Worm (Caenorhabditis elegans) whole organism, mixed stage, embryonic: ENCODE results near the gene ceh-36.

Source experiments
- M03D4.4 ChIP-seq: sonication (generic microtip); optimal IDR thresholded peaks from 2 replicates; lab custom pipeline; 2017; ENCODE audit warnings: mild to moderate bottlenecking, missing genetic modification characterization, missing compliant biosample characterization
- blmp-1 ChIP-seq: fragments of 150-350 bp; optimal IDR thresholded peaks from 2 replicates; lab custom pipeline; 2014; ENCODE audit warnings: missing biosample characterization, missing genetic modification characterization
- ceh-39 ChIP-seq: fragments of 150-350 bp; optimal IDR thresholded peaks from 2 replicates; lab custom pipeline; 2014; ENCODE audit warnings: missing biosample characterization, missing genetic modification characterization
- ceh-43 ChIP-seq: fragments of 200-800 bp; sonication (Bioruptor generic); optimal IDR thresholded peaks from 2 replicates; lab custom pipeline; 2018; ENCODE audit warnings: mild to moderate bottlenecking, missing genetic modification characterization, moderate library complexity, missing compliant biosample characterization
- ceh-83 ChIP-seq: fragments of 200-800 bp; sonication (Bioruptor generic); optimal IDR thresholded peaks from 2 replicates; lab custom pipeline; 2018; ENCODE audit warnings: mild to moderate bottlenecking, missing genetic modification characterization, missing compliant biosample characterization
- ces-1 ChIP-seq: fragments of 150-350 bp; optimal IDR thresholded peaks from 2 replicates; lab custom pipeline; 2014; ENCODE audit warnings: missing biosample characterization, missing genetic modification reagents, missing genetic modification characterization
- cnd-1 ChIP-seq: fragments of 200-800 bp; sonication (Bioruptor generic); optimal IDR thresholded peaks from 2 replicates; lab custom pipeline; 2018; ENCODE audit warnings: mild to moderate bottlenecking, missing genetic modification characterization, missing compliant biosample characterization
- drap-1 ChIP-seq: fragments of 200-800 bp; sonication (Bioruptor generic); optimal IDR thresholded peaks from 3 replicates; lab custom pipeline; 2018; ENCODE audit warnings: mild to moderate bottlenecking, missing genetic modification characterization, missing compliant biosample characterization
- elt-1 ChIP-seq: sonication (generic microtip); optimal IDR thresholded peaks from 2 replicates; lab custom pipeline; 2017; ENCODE audit warnings: missing genetic modification characterization, mild to moderate bottlenecking, missing compliant biosample characterization, antibody characterized with exemption, moderate library complexity, borderline replicate concordance; ENCODE audit not compliant: insufficient read depth
- elt-3 ChIP-seq: fragments of 150-350 bp; optimal IDR thresholded peaks from 2 replicates; lab custom pipeline; 2014; ENCODE audit warnings: missing biosample characterization, missing genetic modification characterization
- ham-2 ChIP-seq: fragments of 200-800 bp; sonication (Bioruptor generic); optimal IDR thresholded peaks from 2 replicates; lab custom pipeline; 2018; ENCODE audit warnings: mild to moderate bottlenecking, missing genetic modification characterization, missing compliant biosample characterization
- hlh-1 ChIP-seq: fragments of 150-350 bp; optimal IDR thresholded peaks from 2 replicates; lab custom pipeline; 2014; ENCODE audit warnings: missing biosample characterization, missing genetic modification reagents, missing genetic modification characterization
- lin-13 ChIP-seq: fragments of 150-350 bp; optimal IDR thresholded peaks from 2 replicates; lab custom pipeline; 2014; ENCODE audit warnings: missing biosample characterization, missing genetic modification characterization
- lin-32 ChIP-seq: fragments of 200-800 bp; sonication (Bioruptor generic); optimal IDR thresholded peaks from 2 replicates; lab custom pipeline; 2018; ENCODE audit warnings: mild to moderate bottlenecking, missing genetic modification characterization, missing compliant biosample characterization
- lsy-2 ChIP-seq: fragments of 150-350 bp; optimal IDR thresholded peaks from 2 replicates; lab custom pipeline; 2014; ENCODE audit warnings: missing biosample characterization, missing genetic modification characterization
- mab-5 ChIP-seq: fragments of 150-350 bp; optimal IDR thresholded peaks from 2 replicates; lab custom pipeline; 2014; ENCODE audit warnings: missing biosample characterization, missing genetic modification characterization
- mep-1 ChIP-seq: fragments of 150-350 bp; optimal IDR thresholded peaks from 2 replicates; lab custom pipeline; 2017; ENCODE audit warnings: missing biosample characterization, missing genetic modification reagents, missing genetic modification characterization, inconsistent platforms
- mls-2 ChIP-seq: sonication (generic microtip); optimal IDR thresholded peaks from 2 replicates; lab custom pipeline; 2016; ENCODE audit warnings: mild to moderate bottlenecking, missing genetic modification characterization, moderate library complexity, missing compliant biosample characterization
- nhr-12 ChIP-seq: fragments of 150-350 bp; optimal IDR thresholded peaks from 2 replicates; lab custom pipeline; 2014; ENCODE audit warnings: missing biosample characterization, missing genetic modification characterization
- nhr-2 ChIP-seq: fragments of 150-350 bp; optimal IDR thresholded peaks from 2 replicates; lab custom pipeline; 2014; ENCODE audit warnings: missing biosample characterization, missing genetic modification characterization
- nhr-237 ChIP-seq: fragments of 150-350 bp; optimal IDR thresholded peaks from 2 replicates; lab custom pipeline; 2014; ENCODE audit warnings: missing biosample characterization, missing genetic modification characterization
- nhr-28 ChIP-seq: fragments of 150-350 bp; optimal IDR thresholded peaks from 2 replicates; lab custom pipeline; 2014; ENCODE audit warnings: missing biosample characterization, missing genetic modification characterization
- nhr-76 ChIP-seq: sonication (generic microtip); optimal IDR thresholded peaks from 2 replicates; lab custom pipeline; 2017; ENCODE audit warnings: missing biosample characterization, missing genetic modification characterization
- pha-4 ChIP-seq: fragments of 150-350 bp; optimal IDR thresholded peaks from 2 replicates; lab custom pipeline; 2018; ENCODE audit warnings: missing biosample characterization, missing genetic modification reagents, missing genetic modification characterization
- sem-2 ChIP-seq: fragments of 200-800 bp; sonication (Bioruptor generic); optimal IDR thresholded peaks from 2 replicates; lab custom pipeline; 2018; ENCODE audit warnings: mild to moderate bottlenecking, missing genetic modification characterization, missing compliant biosample characterization
- snpc-4 ChIP-seq: fragments of 150-350 bp; optimal IDR thresholded peaks from 2 replicates; lab custom pipeline; 2014; ENCODE audit warnings: missing biosample characterization, missing genetic modification characterization
- sptf-1 ChIP-seq: sonication (generic microtip); optimal IDR thresholded peaks from 2 replicates; lab custom pipeline; 2017; ENCODE audit warnings: mild to moderate bottlenecking, missing genetic modification characterization, moderate library complexity, missing compliant biosample characterization
- tbx-8 ChIP-seq: fragments of 200-800 bp; sonication (Bioruptor generic); optimal IDR thresholded peaks from 2 replicates; lab custom pipeline; 2018; ENCODE audit warnings: mild to moderate bottlenecking, missing genetic modification characterization, moderate library complexity, missing compliant biosample characterization
- unc-120 ChIP-seq: sonication (generic microtip); optimal IDR thresholded peaks from 2 replicates; lab custom pipeline; 2017; ENCODE audit warnings: missing genetic modification characterization, missing compliant biosample characterization; ENCODE audit not compliant: poor library complexity, severe bottlenecking
- unc-39 ChIP-seq: fragments of 150-350 bp; optimal IDR thresholded peaks from 2 replicates; lab custom pipeline; 2014; ENCODE audit warnings: missing biosample characterization, missing genetic modification characterization
- unc-62 ChIP-seq: fragments of 150-350 bp; optimal IDR thresholded peaks from 2 replicates; lab custom pipeline; 2014; ENCODE audit warnings: missing biosample characterization, missing genetic modification reagents, missing genetic modification characterization
- zip-8 ChIP-seq: fragments of 150-350 bp; optimal IDR thresholded peaks from 2 replicates; lab custom pipeline; 2014; ENCODE audit warnings: missing biosample characterization, missing genetic modification characterization

Gene ceh-36

ce11 chrX:14228764-14229163 is 42.4 kb upstream of the ceh-36 start:
- TF ChIP-seq ceh-83: peak; percentile 66
- TF ChIP-seq lin-32 (GFP tag; lab: Kevin White, UChicago): no peak
- TF ChIP-seq M03D4.4 (tag; lab: Kevin White, UChicago): peak; percentile 28

- TF ChIP-seq pha-4 (tag; lab: Kevin White, UChicago): no peak
- TF ChIP-seq ham-2 (GFP tag; lab: Kevin White, UChicago): no peak
- no peak for TF ChIP-seq nhr-28
- no peak for TF ChIP-seq ces-1 (GFP tag; lab: Kevin White, UChicago)
- no peak for TF ChIP-seq elt-3 (tag; lab: Kevin White, UChicago)
- TF ChIP-seq sptf-1 (tag; lab: Kevin White, UChicago): no peak
- no peak for TF ChIP-seq sem-2 (GFP tag; lab: Kevin White, UChicago)
- no peak for TF ChIP-seq M03D4.4 (tag; lab: Kevin White, UChicago)
- TF ChIP-seq elt-1 (tag; lab: Kevin White, UChicago): no peak
- no peak for TF ChIP-seq zip-8
- no peak for TF ChIP-seq unc-39 (tag; lab: Kevin White, UChicago)
- no peak for TF ChIP-seq ceh-39 (tag; lab: Kevin White, UChicago)
- no peak for TF ChIP-seq ceh-83
- TF ChIP-seq mls-2 (tag; lab: Kevin White, UChicago): no peak
Observed at ce11 chrX:14225273-14225672, 38.9 kb upstream of the ceh-36 start, which contains the start of gene cyp-13B2. Gene cyp-13B2 (plus strand): TSS chrX:14225573.

DNA sequence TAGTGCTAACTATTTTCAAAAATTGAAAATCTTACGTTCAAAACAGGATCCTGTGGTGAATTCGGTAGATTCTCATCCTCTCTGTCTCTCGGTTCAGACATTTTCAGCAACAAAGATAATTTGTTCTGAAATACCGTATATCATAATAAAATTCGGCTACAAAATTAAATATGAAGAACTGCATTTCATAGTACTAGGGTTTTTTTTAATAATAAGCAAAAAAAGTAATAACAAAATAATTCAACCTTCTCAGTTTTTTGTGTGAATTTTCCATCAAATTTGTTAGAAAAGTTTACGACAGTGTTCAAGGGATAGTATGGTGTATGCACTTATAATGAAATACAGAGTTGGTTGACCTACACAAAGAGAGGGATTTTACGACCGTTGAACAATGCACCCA is 36.8 kb upstream of the ceh-36 start, which contains the start of gene K06G5.3:
K06G5.3 (minus strand) TSS at position 101 of the 400 bp plus-strand sequence.
- TF ChIP-seq nhr-237 (tag; lab: Kevin White, UChicago) (no peak), ceh-39 (tag; lab: Kevin White, UChicago) (no peak), elt-1 (tag; lab: Kevin White, UChicago) (no peak), hlh-1 (no peak), ceh-43 (GFP tag; lab: Kevin White, UChicago) (no peak), lin-13 (no peak), sem-2 (GFP tag; lab: Kevin White, UChicago) (no peak), M03D4.4 (tag; lab: Kevin White, UChicago) (no peak), nhr-2 (no peak), ham-2 (GFP tag; lab: Kevin White, UChicago) (no peak), snpc-4 (no peak)

DNA sequence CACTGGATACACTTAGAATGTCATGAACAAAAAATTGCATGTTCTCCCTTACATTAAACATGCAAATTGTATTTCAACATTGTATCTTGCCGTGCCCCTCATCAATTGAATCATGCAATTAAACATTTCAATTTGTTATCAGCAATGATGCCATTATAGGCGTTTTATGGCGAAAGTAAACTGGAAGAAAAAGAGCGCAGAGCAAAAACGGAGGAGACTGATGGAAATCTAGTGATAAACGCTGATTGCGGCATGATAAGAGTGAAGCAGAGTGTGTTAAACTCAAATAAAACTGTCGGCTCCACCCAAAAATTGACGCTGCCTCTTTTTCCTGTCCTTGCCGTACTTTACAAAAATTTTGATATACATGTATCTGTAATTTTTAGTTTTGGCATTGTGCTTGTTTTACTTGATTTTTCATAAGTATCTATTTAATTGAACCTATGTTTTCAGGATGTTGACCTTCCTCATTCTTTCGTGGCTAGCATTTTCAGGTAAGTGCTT is 28.2 kb upstream of the ceh-36 start, which contains the start of gene K06G5.1:
K06G5.1 (plus strand) TSS at position 454 of the 504 bp plus-strand sequence.
- TF ChIP-seq nhr-28: no peak
- TF ChIP-seq hlh-1: no peak
- no peak for TF ChIP-seq mep-1

DNA sequence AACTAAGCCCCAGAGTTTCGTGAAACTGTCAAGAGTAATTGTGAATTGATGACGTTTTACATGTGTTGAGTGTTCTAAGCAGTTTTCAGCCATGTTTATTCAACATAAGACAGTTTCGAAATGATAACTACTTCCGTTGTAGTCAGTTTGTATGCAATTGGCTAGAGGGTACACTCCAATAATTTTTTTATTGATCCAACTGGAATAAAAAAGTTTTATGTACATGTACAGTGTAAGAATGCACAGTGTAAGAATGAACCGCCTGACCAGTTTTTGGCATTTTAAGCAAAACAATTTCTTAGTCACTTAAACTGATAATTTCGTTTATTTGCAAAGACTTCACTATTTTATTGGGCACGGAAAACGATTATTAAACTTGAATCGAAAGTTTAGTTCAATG is 26.9 kb upstream of the ceh-36 start:
- TF ChIP-seq mab-5 (tag; lab: Kevin White, UChicago) (no peak), nhr-12 (no peak), nhr-237 (tag; lab: Kevin White, UChicago) (no peak), blmp-1 (no peak), ces-1 (GFP tag; lab: Kevin White, UChicago) (no peak), elt-1 (tag; lab: Kevin White, UChicago) (no peak), ceh-39 (tag; lab: Kevin White, UChicago) (no peak), unc-62 (GFP tag; lab: Kevin White, UChicago) (no peak), unc-120 (tag; lab: Kevin White, UChicago) (no peak), lin-32 (GFP tag; lab: Kevin White, UChicago) (no peak), lin-13 (no peak), ceh-83 (no peak), hlh-1 (no peak), M03D4.4 (tag; lab: Kevin White, UChicago) (no peak), unc-39 (tag; lab: Kevin White, UChicago) (no peak), nhr-76 (no peak), lsy-2 (tag; lab: Kevin White, UChicago) (no peak), zip-8 (no peak), drap-1 (GFP tag; lab: Kevin White, UChicago) (no peak), nhr-28 (no peak)

ce11 chrX:14207942-14208341 is 21.6 kb upstream of the ceh-36 start, which contains the start of gene ceh-37:
Gene ceh-37 (minus strand): TSS chrX:14208000.
- TF ChIP-seq blmp-1: no peak
- TF ChIP-seq ces-1 (GFP tag; lab: Kevin White, UChicago): no peak
- TF ChIP-seq nhr-76: no peak
- no peak for TF ChIP-seq unc-62 (GFP tag; lab: Kevin White, UChicago)
- TF ChIP-seq drap-1 (GFP tag; lab: Kevin White, UChicago): no peak
- TF ChIP-seq tbx-8: no peak
- TF ChIP-seq ham-2 (GFP tag; lab: Kevin White, UChicago): no peak
- no peak for TF ChIP-seq unc-120 (tag; lab: Kevin White, UChicago)
- TF ChIP-seq nhr-28: no peak
- TF ChIP-seq elt-1 (tag; lab: Kevin White, UChicago): no peak
- TF ChIP-seq cnd-1: no peak
